Fruit fly (Drosophila melanogaster): ENCODE measurements around the gene rg.

Gene rg

DNA sequence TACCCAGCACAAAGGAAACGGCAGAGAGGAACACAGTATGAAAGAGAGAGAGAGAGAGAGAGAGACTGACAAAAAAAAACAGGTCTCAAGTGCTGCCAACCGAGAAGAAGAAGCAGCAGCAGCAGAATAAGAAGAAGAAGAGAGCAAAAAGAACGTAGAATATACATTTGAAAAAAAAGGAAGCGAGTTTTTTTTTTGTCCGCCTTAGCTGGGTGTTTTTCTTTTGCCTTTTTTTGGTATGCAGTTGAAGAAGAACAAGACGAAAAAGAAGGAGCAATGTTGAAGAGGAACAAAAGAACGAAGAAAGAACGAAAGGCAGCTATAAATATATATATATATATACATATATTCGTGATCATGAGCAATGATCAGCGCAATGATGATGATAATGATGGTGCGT, 32.6 kb upstream of the rg start:
- TF ChIP-seq CG14655 (GFP tag; optimal IDR thresholded peaks at IDR 0.05) = peak; percentile 67
- peak; percentile 69 for TF ChIP-seq EcR (GFP tag; optimal IDR thresholded peaks at IDR 0.05)
- peak; percentile 75 for TF ChIP-seq CG8159 (tag; optimal IDR thresholded peaks at IDR 0.05)
- TF ChIP-seq CG8301 (tag; optimal IDR thresholded peaks at IDR 0.05) = peak; percentile 55
- peak; percentile 78 for TF ChIP-seq CG15710 (tag; optimal IDR thresholded peaks at IDR 0.05)
- peak; percentile 57 for TF ChIP-seq Pif1A (GFP tag; optimal IDR thresholded peaks at IDR 0.05)
- TF ChIP-seq fd96Ca (GFP tag; IDR thresholded peaks at IDR 0.05) = peak; percentile 41; the same call in 1 of the 3 replicates
- TF ChIP-seq Ets98B (GFP tag; IDR thresholded peaks at IDR 0.05) = no peak
- peak; percentile 64 for TF ChIP-seq Pif1B (GFP tag; optimal IDR thresholded peaks at IDR 0.05)
- TF ChIP-seq CG4496 (GFP tag; IDR thresholded peaks at IDR 0.05) = peak; percentile 64; the same call in 2 of the 3 replicates
- peak; percentile 59 for TF ChIP-seq Snoo (tag; optimal IDR thresholded peaks at IDR 0.05)
- no peak for TF ChIP-seq rn (GFP tag; IDR thresholded peaks at IDR 0.05)
- TF ChIP-seq CG17806 (tag; optimal IDR thresholded peaks at IDR 0.05) = peak; percentile 78
- TF ChIP-seq CG10348 (GFP tag; IDR thresholded peaks at IDR 0.05) = no peak
- no peak for TF ChIP-seq CG32121 (GFP tag; IDR thresholded peaks at IDR 0.05)
- TF ChIP-seq CG13204 (GFP tag; optimal IDR thresholded peaks at IDR 0.05) = peak; percentile 91
- peak; percentile 94 for TF ChIP-seq gl (tag; optimal IDR thresholded peaks at IDR 0.05)
- peak; percentile 81 for TF ChIP-seq CG9948 (tag; optimal IDR thresholded peaks at IDR 0.05)
- peak; percentile 90 for TF ChIP-seq CG34367 (tag; optimal IDR thresholded peaks at IDR 0.05)
- TF ChIP-seq CG12605 (GFP tag; IDR thresholded peaks at IDR 0.05) = peak; percentile 80
- peak; percentile 65 for TF ChIP-seq D1 (tag; optimal IDR thresholded peaks at IDR 0.05)

DNA sequence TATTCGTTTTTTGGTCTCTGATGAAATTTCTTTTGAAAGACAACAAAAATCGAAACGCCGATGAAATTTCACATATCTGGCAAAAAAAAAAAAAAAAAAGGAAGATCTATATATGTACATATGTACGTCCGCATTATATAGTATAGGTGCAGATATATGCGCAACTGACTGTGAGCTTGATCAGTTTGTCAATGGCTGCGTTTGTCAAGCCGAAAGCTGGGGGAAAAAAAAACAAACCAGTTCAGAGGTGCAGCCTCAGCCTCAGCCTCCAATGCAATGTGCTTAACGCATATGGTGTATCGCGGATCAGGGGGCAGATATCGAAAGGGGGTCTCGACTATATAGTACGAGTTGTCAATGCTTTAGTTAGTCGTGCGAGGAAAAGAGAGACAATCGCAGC, 30.5 kb upstream of the rg start:
- TF ChIP-seq Snoo (tag; optimal IDR thresholded peaks at IDR 0.05) (no peak), EcR (GFP tag; optimal IDR thresholded peaks at IDR 0.05) (peak; percentile 9)

DNA sequence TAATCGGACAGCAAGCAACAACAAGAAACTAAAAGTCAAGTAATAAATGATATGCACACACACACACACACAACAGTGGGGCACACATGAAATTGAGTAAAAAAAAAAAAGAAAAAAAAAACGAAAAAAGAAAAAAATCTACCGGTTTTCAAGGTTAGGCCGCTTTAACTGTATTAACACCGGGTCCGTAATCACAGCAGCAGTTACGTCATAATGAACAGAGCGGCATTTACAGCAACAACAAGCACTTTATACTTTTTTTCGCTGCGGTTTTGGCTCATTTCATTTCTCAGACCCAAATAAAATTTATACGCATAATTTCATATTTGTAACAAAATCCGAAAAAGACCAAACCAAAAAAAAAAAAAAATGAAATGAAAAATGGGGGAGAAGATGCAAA, 29.5 kb upstream of the rg start:
- TF ChIP-seq D1 (tag; optimal IDR thresholded peaks at IDR 0.05) (no peak), CG17806 (tag; optimal IDR thresholded peaks at IDR 0.05) (no peak), CG8301 (tag; optimal IDR thresholded peaks at IDR 0.05) (no peak), fd96Ca (GFP tag; IDR thresholded peaks at IDR 0.05) (no peak), CG4496 (GFP tag; IDR thresholded peaks at IDR 0.05) (no peak), CG9948 (tag; optimal IDR thresholded peaks at IDR 0.05) (no peak), CG10348 (GFP tag; IDR thresholded peaks at IDR 0.05) (no peak), CG32121 (GFP tag; IDR thresholded peaks at IDR 0.05) (no peak)

DNA sequence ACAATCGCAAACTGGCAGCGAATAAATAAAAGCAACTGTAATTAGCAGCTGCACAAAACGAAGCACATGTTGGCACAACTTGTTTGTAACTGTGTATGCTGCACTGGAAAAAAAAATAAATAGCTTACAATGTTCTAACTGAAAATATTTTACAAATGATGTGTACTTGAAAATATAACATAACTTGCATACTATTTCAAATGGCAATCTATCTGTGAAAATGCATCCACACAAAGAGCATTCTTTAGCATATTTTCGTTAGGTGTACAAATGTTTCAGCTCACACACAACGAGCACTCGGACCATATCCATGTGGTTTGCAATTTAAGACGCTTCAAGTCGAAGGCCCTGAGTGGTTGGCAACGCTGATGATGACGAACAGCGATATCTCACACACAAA, 26.9 kb upstream of the rg start:
- TF ChIP-seq EcR (GFP tag; optimal IDR thresholded peaks at IDR 0.05) (no peak), CG17806 (tag; optimal IDR thresholded peaks at IDR 0.05) (peak; percentile 5), CG8159 (tag; optimal IDR thresholded peaks at IDR 0.05) (no peak), CG10348 (GFP tag; IDR thresholded peaks at IDR 0.05) (no peak), CG9948 (tag; optimal IDR thresholded peaks at IDR 0.05) (no peak), D1 (tag; optimal IDR thresholded peaks at IDR 0.05) (no peak), CG8301 (tag; optimal IDR thresholded peaks at IDR 0.05) (peak; percentile 20), gl (tag; optimal IDR thresholded peaks at IDR 0.05) (no peak), CG15710 (tag; optimal IDR thresholded peaks at IDR 0.05) (no peak), CG32121 (GFP tag; IDR thresholded peaks at IDR 0.05) (peak; percentile 68), fd96Ca (GFP tag; IDR thresholded peaks at IDR 0.05) (no peak), Ets98B (GFP tag; IDR thresholded peaks at IDR 0.05) (0 out of 2 replicates have a peak, but pooled peaks have one; percentile 27), CG4496 (GFP tag; IDR thresholded peaks at IDR 0.05) (peak; percentile 77), CG14655 (GFP tag; optimal IDR thresholded peaks at IDR 0.05) (peak; percentile 30)

DNA sequence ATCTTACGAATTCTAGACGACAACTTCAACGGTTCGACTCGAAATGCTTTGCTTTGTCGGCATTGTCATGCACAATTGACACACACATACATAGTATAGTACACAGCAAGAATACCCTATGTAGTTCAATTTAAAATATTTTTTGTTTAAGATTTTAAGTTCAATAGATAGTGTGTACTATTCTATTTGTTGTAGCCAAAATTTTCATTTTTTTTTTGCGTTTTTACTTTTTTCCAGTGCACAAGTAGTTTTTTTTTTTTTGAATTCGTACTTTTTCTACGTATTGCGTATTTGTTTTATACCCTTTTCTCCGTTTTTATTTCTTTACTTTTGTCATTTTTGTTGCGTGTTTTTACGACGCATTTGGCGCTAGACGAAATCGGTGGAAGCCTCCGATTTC, 23.6 kb upstream of the rg start:
- peak; percentile 16; the same call in 1 of the 2 replicates for TF ChIP-seq Ets98B (GFP tag; IDR thresholded peaks at IDR 0.05)
- TF ChIP-seq Pif1B (GFP tag; optimal IDR thresholded peaks at IDR 0.05) = no peak
- peak; percentile 27; the same call in 1 of the 2 replicates for TF ChIP-seq CG32121 (GFP tag; IDR thresholded peaks at IDR 0.05)
- TF ChIP-seq CG14655 (GFP tag; optimal IDR thresholded peaks at IDR 0.05) = peak; percentile 11
- TF ChIP-seq gl (tag; optimal IDR thresholded peaks at IDR 0.05) = no peak
- TF ChIP-seq CG4496 (GFP tag; IDR thresholded peaks at IDR 0.05) = 0 out of 3 replicates have a peak, but pooled peaks have one; percentile 35

DNA sequence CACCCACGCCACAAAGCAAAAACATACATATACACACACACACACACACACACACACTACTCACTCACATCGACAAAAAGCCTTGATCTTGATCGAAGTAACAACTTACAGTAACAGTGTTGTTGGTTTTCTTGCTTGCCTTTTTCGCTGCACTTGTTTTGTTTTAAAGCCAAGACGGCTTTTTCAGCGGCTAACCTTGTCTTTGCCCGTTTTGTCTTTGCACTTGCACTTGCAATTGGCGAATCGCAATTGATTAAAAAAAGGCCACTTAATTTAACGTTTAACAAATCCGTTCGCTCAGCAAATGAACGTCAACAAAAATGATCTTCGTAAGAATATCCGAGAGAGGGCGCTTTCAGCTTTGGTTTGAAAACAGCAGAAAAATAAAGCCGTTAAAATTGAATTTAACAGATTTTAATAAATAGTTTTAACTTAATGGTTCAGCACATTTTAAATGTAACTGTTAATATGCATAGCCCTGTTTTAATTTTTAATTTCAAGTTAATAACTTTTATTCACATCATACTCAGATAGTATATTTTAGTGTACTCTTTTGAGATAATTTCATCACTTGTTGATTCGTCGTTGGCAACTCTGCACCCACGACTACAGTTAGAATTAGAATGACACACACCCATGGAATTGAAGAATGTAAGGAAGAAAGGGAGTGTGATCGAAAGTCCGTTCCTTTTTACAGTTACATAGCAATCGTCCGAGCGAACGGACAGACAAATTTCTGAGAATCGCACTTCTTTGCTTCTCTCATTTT, 21.8 kb upstream of the rg start:
- TF ChIP-seq CG8301 (tag; optimal IDR thresholded peaks at IDR 0.05) (no peak), rn (GFP tag; IDR thresholded peaks at IDR 0.05) (no peak), Snoo (tag; optimal IDR thresholded peaks at IDR 0.05) (no peak)

DNA sequence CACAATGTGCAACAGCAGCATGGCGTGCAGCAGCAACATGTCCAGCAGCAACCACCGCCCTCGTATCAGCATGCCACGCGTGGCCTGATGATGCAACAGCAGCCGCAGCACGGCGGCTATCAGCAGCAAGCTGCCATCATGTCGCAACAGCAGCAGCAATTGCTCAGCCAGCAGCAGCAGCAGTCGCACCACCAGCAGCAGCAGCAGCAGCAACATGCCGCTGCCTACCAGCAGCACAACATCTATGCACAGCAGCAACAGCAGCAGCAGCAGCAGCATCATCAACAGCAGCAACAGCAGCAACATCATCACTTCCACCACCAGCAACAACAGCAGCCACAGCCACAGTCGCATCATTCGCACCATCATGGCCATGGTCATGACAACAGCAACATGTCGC, 18.9 kb upstream of the rg start:
- TF ChIP-seq EcR (GFP tag; optimal IDR thresholded peaks at IDR 0.05) = no peak
- TF ChIP-seq fd96Ca (GFP tag; IDR thresholded peaks at IDR 0.05) = no peak
- no peak for TF ChIP-seq CG9948 (tag; optimal IDR thresholded peaks at IDR 0.05)
- no peak for TF ChIP-seq CG12605 (GFP tag; IDR thresholded peaks at IDR 0.05)
- no peak for TF ChIP-seq Pif1B (GFP tag; optimal IDR thresholded peaks at IDR 0.05)
- no peak for TF ChIP-seq CG4496 (GFP tag; IDR thresholded peaks at IDR 0.05)
- TF ChIP-seq CG17806 (tag; optimal IDR thresholded peaks at IDR 0.05) = no peak
- TF ChIP-seq Snoo (tag; optimal IDR thresholded peaks at IDR 0.05) = no peak
- TF ChIP-seq Pif1A (GFP tag; optimal IDR thresholded peaks at IDR 0.05) = no peak
- no peak for TF ChIP-seq rn (GFP tag; IDR thresholded peaks at IDR 0.05)
- no peak for TF ChIP-seq CG15710 (tag; optimal IDR thresholded peaks at IDR 0.05)
- TF ChIP-seq CG8159 (tag; optimal IDR thresholded peaks at IDR 0.05) = no peak
- no peak for TF ChIP-seq CG34367 (tag; optimal IDR thresholded peaks at IDR 0.05)
- TF ChIP-seq gl (tag; optimal IDR thresholded peaks at IDR 0.05) = no peak
